Fruit fly (Drosophila melanogaster) whole organism, prepupa: ENCODE results near the gene CG14984.

Experiments
- CG15336 ChIP-seq: fragments of 200-800 bp; sonication (Bioruptor generic); IDR thresholded peaks from 2 replicates; pipeline ENCODE4 v1.3.6; 2022; ENCODE audit warnings: missing biosample characterization, missing genetic modification characterization
- CG6854 ChIP-seq: fragments of 200-800 bp; sonication (Bioruptor generic); optimal IDR thresholded peaks from 2 replicates; lab custom pipeline; 2017; ENCODE audit warnings: missing biosample characterization, mild to moderate bottlenecking, missing genetic modification characterization
- CG8119 ChIP-seq: fragments of 200-800 bp; sonication (Bioruptor generic); IDR thresholded peaks from 3 replicates; pipeline ENCODE4 v1.3.6; 2022; ENCODE audit warnings: missing biosample characterization, missing genetic modification characterization
- Hr39 ChIP-seq: fragments of 200-800 bp; sonication (Bioruptor generic); optimal IDR thresholded peaks from 2 replicates; lab custom pipeline; 2016; ENCODE audit warnings: missing biosample characterization, missing genetic modification characterization
- Smox ChIP-seq: fragments of 200-800 bp; sonication (Bioruptor generic); optimal IDR thresholded peaks from 3 replicates; lab custom pipeline; 2016; ENCODE audit warnings: missing biosample characterization, missing genetic modification characterization
- Sox102F ChIP-seq: fragments of 200-800 bp; sonication (Bioruptor generic); optimal IDR thresholded peaks from 2 replicates; lab custom pipeline; 2016; ENCODE audit warnings: missing biosample characterization, mild to moderate bottlenecking, missing genetic modification characterization
- Sox15 ChIP-seq: fragments of 200-800 bp; sonication (Bioruptor generic); optimal IDR thresholded peaks from 3 replicates; lab custom pipeline; 2016; ENCODE audit warnings: missing biosample characterization, missing genetic modification characterization
- pdm3 ChIP-seq: fragments of 200-800 bp; sonication (Bioruptor generic); optimal IDR thresholded peaks from 3 replicates; lab custom pipeline; 2016; ENCODE audit warnings: missing biosample characterization, missing genetic modification characterization
- svp ChIP-seq: fragments of 200-800 bp; sonication (Bioruptor generic); peaks from one replicate; lab custom pipeline; 2016; ENCODE audit warnings: missing biosample characterization, missing genetic modification characterization
- topi ChIP-seq: fragments of 200-800 bp; sonication (Bioruptor generic); optimal IDR thresholded peaks from 3 replicates; lab custom pipeline; 2016; ENCODE audit warnings: missing biosample characterization, missing genetic modification characterization

dm6 chr3L:3951875-3952274 is 475 bp downstream of the CG14984 start:
- TF ChIP-seq topi (GFP tag; lab: Kevin White, UChicago) (no peak), Smox (GFP tag; lab: Kevin White, UChicago) (no peak), pdm3 (no peak), CG6854 (GFP tag; lab: Kevin White, UChicago) (no peak), CG15336 (GFP tag; lab: Robert Waterston, UW) (no peak), svp (GFP tag; lab: Kevin White, UChicago) (no peak), Sox15 (GFP tag; lab: Kevin White, UChicago) (no peak), Hr39 (GFP tag; lab: Kevin White, UChicago) (no peak), CG8119 (no peak), Sox102F (no peak)
